Fruit fly (Drosophila melanogaster) whole organism, embryonic: ENCODE data around the gene Rgl.
A peak's percentile ranks its signal among the peaks of the same experiment; 100 is the strongest.

Source experiments
- ATbp ChIP-seq: fragments of 200-800 bp; sonication (Bioruptor generic); optimal IDR thresholded peaks from 2 replicates; lab custom pipeline; 2017; ENCODE audit warnings: missing biosample characterization, mild to moderate bottlenecking, missing genetic modification characterization, missing genetic modification reagents
- Awh ChIP-seq: fragments of 200-800 bp; sonication (Bioruptor generic); IDR thresholded peaks from 2 replicates; pipeline ENCODE4, ENCODE4 v1.3.6; 2022; ENCODE audit warnings: missing biosample characterization, missing genetic modification characterization
- CG10431 ChIP-seq: fragments of 200-800 bp; sonication (Bioruptor generic); optimal IDR thresholded peaks from 3 replicates; lab custom pipeline; 2018; ENCODE audit warnings: missing biosample characterization, mild to moderate bottlenecking, missing genetic modification characterization
- CG11093 ChIP-seq: fragments of 200-800 bp; sonication (Bioruptor generic); IDR thresholded peaks from 3 replicates; pipeline ENCODE4 v1.3.6; 2022; ENCODE audit warnings: missing biosample characterization, missing genetic modification characterization
- CG11504 ChIP-seq: fragments of 200-800 bp; sonication (Bioruptor generic); optimal IDR thresholded peaks from 3 replicates; lab custom pipeline; 2019; ENCODE audit warnings: missing biosample characterization, mild to moderate bottlenecking, missing genetic modification characterization, moderate library complexity
- CG13123 ChIP-seq: fragments of 200-800 bp; sonication (Bioruptor generic); optimal IDR thresholded peaks from 2 replicates; lab custom pipeline; 2016; ENCODE audit warnings: missing biosample characterization, missing genetic modification characterization
- CG14014 ChIP-seq: fragments of 200-800 bp; sonication (Bioruptor generic); IDR thresholded peaks from 2 replicates; pipeline ENCODE4 v1.3.6; 2022; ENCODE audit warnings: missing biosample characterization, missing genetic modification characterization
- CG14710 ChIP-seq: fragments of 200-800 bp; sonication (Bioruptor generic); optimal IDR thresholded peaks from 3 replicates; lab custom pipeline; 2019; ENCODE audit warnings: missing biosample characterization, mild to moderate bottlenecking, missing genetic modification characterization, moderate library complexity
- CG15601 ChIP-seq: fragments of 200-800 bp; sonication (Bioruptor generic); optimal IDR thresholded peaks from 3 replicates; lab custom pipeline; 2019; ENCODE audit warnings: missing biosample characterization, mild to moderate bottlenecking, missing genetic modification characterization, moderate library complexity
- CG15696 ChIP-seq: fragments of 200-800 bp; sonication (Bioruptor generic); optimal IDR thresholded peaks from 2 replicates; lab custom pipeline; 2019; ENCODE audit warnings: missing biosample characterization, mild to moderate bottlenecking, missing genetic modification characterization, moderate library complexity
- CG16779 ChIP-seq: fragments of 200-800 bp; sonication (Bioruptor generic); IDR thresholded peaks from 2 replicates; pipeline ENCODE4 v1.3.6; 2022; ENCODE audit warnings: missing biosample characterization, missing genetic modification characterization
- CG2129 ChIP-seq: fragments of 200-800 bp; sonication (Bioruptor generic); IDR thresholded peaks from 2 replicates; pipeline ENCODE4 v1.3.6; 2022; ENCODE audit warnings: missing biosample characterization, missing genetic modification characterization; ENCODE audit not compliant: partially characterized antibody
- CG31441 ChIP-seq: fragments of 200-800 bp; sonication (Bioruptor generic); IDR thresholded peaks from 2 replicates; pipeline ENCODE4 v1.3.6; 2022; ENCODE audit warnings: missing biosample characterization, missing genetic modification characterization
- CG33213 ChIP-seq: fragments of 200-800 bp; sonication (Bioruptor generic); optimal IDR thresholded peaks from 3 replicates; lab custom pipeline; 2016; ENCODE audit warnings: missing biosample characterization, missing genetic modification characterization
- CG3726 ChIP-seq: fragments of 200-800 bp; sonication (Bioruptor generic); IDR thresholded peaks from 3 replicates; pipeline ENCODE4, ENCODE4 v1.3.6; 2022; ENCODE audit warnings: missing biosample characterization, missing genetic modification characterization
- CG4404 ChIP-seq: fragments of 200-800 bp; sonication (Bioruptor generic); IDR thresholded peaks from 2 replicates; pipeline ENCODE4 v1.3.6; 2022; ENCODE audit warnings: missing biosample characterization, missing genetic modification characterization
- CG4854 ChIP-seq: fragments of 200-800 bp; sonication (Bioruptor generic); optimal IDR thresholded peaks from 2 replicates; lab custom pipeline; 2016; ENCODE audit warnings: missing biosample characterization, missing genetic modification characterization, inconsistent platforms
- CG5180 ChIP-seq: fragments of 200-800 bp; sonication (Bioruptor generic); optimal IDR thresholded peaks from 3 replicates; lab custom pipeline; 2017; ENCODE audit warnings: missing biosample characterization, missing genetic modification characterization, mild to moderate bottlenecking, moderate library complexity, missing genetic modification reagents
- CG6689 ChIP-seq: fragments of 200-800 bp; sonication (Bioruptor generic); IDR thresholded peaks from 2 replicates; pipeline ENCODE4 v1.3.6; 2022; ENCODE audit warnings: missing biosample characterization, missing genetic modification characterization
- CG6813 ChIP-seq: fragments of 200-800 bp; sonication (Bioruptor generic); optimal IDR thresholded peaks from 2 replicates; lab custom pipeline; 2017; ENCODE audit warnings: missing biosample characterization, missing genetic modification characterization, mild to moderate bottlenecking, moderate library complexity, missing genetic modification reagents
- CG7556 ChIP-seq: fragments of 200-800 bp; sonication (Bioruptor generic); optimal IDR thresholded peaks from 2 replicates; lab custom pipeline; 2017; ENCODE audit warnings: missing biosample characterization, mild to moderate bottlenecking, missing genetic modification characterization
- CG8478 ChIP-seq: fragments of >200 bp; optimal IDR thresholded peaks from 2 replicates; lab custom pipeline; 2018
- CG9727 ChIP-seq: fragments of 200-800 bp; sonication (Bioruptor generic); optimal IDR thresholded peaks from 3 replicates; lab custom pipeline; 2017; ENCODE audit warnings: missing biosample characterization, mild to moderate bottlenecking, missing genetic modification characterization
- Chrac-16 ChIP-seq: fragments of 200-800 bp; sonication (Bioruptor generic); optimal IDR thresholded peaks from 3 replicates; lab custom pipeline; 2016; ENCODE audit warnings: missing biosample characterization, missing genetic modification characterization
- CrebB ChIP-seq: fragments of 200-800 bp; sonication (Bioruptor generic); optimal IDR thresholded peaks from 3 replicates; lab custom pipeline; 2018; ENCODE audit warnings: missing biosample characterization, mild to moderate bottlenecking, missing genetic modification characterization
- Dp ChIP-seq: fragments of 200-800 bp; sonication (Bioruptor generic); optimal IDR thresholded peaks from 2 replicates; lab custom pipeline; 2018; ENCODE audit warnings: missing biosample characterization, mild to moderate bottlenecking, missing genetic modification characterization, moderate library complexity
- E2f2 ChIP-seq: fragments of 200-800 bp; sonication (Bioruptor generic); IDR thresholded peaks from 2 replicates; pipeline ENCODE4 v1.3.6; 2022; ENCODE audit warnings: missing biosample characterization, missing genetic modification characterization
- Fer2 ChIP-seq: fragments of 200-800 bp; sonication (Bioruptor generic); optimal IDR thresholded peaks from 2 replicates; lab custom pipeline; 2018; ENCODE audit warnings: missing biosample characterization, mild to moderate bottlenecking, missing genetic modification characterization, moderate library complexity
- Jarid2 ChIP-seq: fragments of 200-800 bp; sonication (Bioruptor generic); optimal IDR thresholded peaks from 3 replicates; lab custom pipeline; 2017; ENCODE audit warnings: mild to moderate bottlenecking, missing biosample characterization, missing genetic modification reagents, missing genetic modification characterization
- NFAT ChIP-seq: fragments of 200-800 bp; sonication (Bioruptor generic); IDR thresholded peaks from 2 replicates; pipeline ENCODE4 v1.3.6; 2022; ENCODE audit warnings: missing biosample characterization, missing genetic modification characterization
- Sry-δ ChIP-seq: fragments of 200-800 bp; sonication (Bioruptor generic); optimal IDR thresholded peaks from 2 replicates; lab custom pipeline; 2016; ENCODE audit warnings: missing biosample characterization, missing genetic modification characterization
- cato ChIP-seq: fragments of 200-800 bp; sonication (Bioruptor generic); optimal IDR thresholded peaks from 2 replicates; lab custom pipeline; 2016; ENCODE audit warnings: missing biosample characterization, missing genetic modification characterization, borderline replicate concordance
- chinmo ChIP-seq: fragments of 200-800 bp; sonication (Bioruptor generic); IDR thresholded peaks from 4 replicates; pipeline ENCODE4 v1.3.6; 2022; ENCODE audit warnings: missing biosample characterization, missing genetic modification characterization; ENCODE audit not compliant: partially characterized antibody
- dan ChIP-seq: fragments of 200-800 bp; sonication (Bioruptor generic); IDR thresholded peaks from 2 replicates; pipeline ENCODE4 v1.3.6; 2022; ENCODE audit warnings: missing biosample characterization, missing genetic modification characterization
- dysf ChIP-seq: fragments of 200-800 bp; sonication (Bioruptor generic); IDR thresholded peaks from 3 replicates; pipeline ENCODE4 v1.3.6; 2022; ENCODE audit warnings: missing biosample characterization, missing genetic modification characterization
- eve ChIP-seq, 2 experiments: fragments of >200 bp; optimal IDR thresholded peaks; 2 replicates each; lab custom pipeline; 2017; ENCODE audit warnings: missing biosample characterization in 2 of 2, missing genetic modification characterization in 2 of 2
- fd96Cb ChIP-seq: fragments of 200-800 bp; sonication (Bioruptor generic); optimal IDR thresholded peaks from 2 replicates; lab custom pipeline; 2018; ENCODE audit warnings: missing biosample characterization, mild to moderate bottlenecking, missing genetic modification characterization, moderate library complexity
- h ChIP-seq: fragments of >200 bp; optimal IDR thresholded peaks from 2 replicates; lab custom pipeline; 2017
- ham ChIP-seq: fragments of 200-800 bp; sonication (Bioruptor generic); IDR thresholded peaks from 2 replicates; pipeline ENCODE4 v1.3.6; 2022; ENCODE audit warnings: missing biosample characterization, missing genetic modification characterization
- her ChIP-seq: fragments of 200-800 bp; sonication (Bioruptor generic); optimal IDR thresholded peaks from 2 replicates; lab custom pipeline; 2016; ENCODE audit warnings: missing biosample characterization, missing genetic modification characterization
- oc ChIP-seq: fragments of 200-800 bp; sonication (Bioruptor generic); optimal IDR thresholded peaks from 2 replicates; lab custom pipeline; 2018; ENCODE audit warnings: missing biosample characterization, mild to moderate bottlenecking, missing genetic modification characterization, moderate library complexity
- otp ChIP-seq: fragments of 200-800 bp; sonication (Bioruptor generic); IDR thresholded peaks from 3 replicates; pipeline ENCODE4, ENCODE4 v1.3.6; 2022; ENCODE audit warnings: missing biosample characterization, missing genetic modification characterization
- pho ChIP-seq: fragments of 200-800 bp; sonication (Bioruptor generic); optimal IDR thresholded peaks from 2 replicates; lab custom pipeline; 2016; ENCODE audit warnings: missing biosample characterization, missing genetic modification characterization
- sd ChIP-seq: fragments of 200-800 bp; sonication (Bioruptor generic); optimal IDR thresholded peaks from 3 replicates; lab custom pipeline; 2018; ENCODE audit warnings: missing biosample characterization, mild to moderate bottlenecking, missing genetic modification characterization, moderate library complexity
- shn ChIP-seq: fragments of 200-800 bp; sonication (Bioruptor generic); optimal IDR thresholded peaks from 3 replicates; lab custom pipeline; 2016; ENCODE audit warnings: missing biosample characterization, missing genetic modification characterization
- sug ChIP-seq: fragments of 200-800 bp; optimal IDR thresholded peaks from 2 replicates; lab custom pipeline; 2019; ENCODE audit warnings: missing biosample characterization, mild to moderate bottlenecking, missing genetic modification characterization, moderate library complexity
- tap ChIP-seq: fragments of 200-800 bp; optimal IDR thresholded peaks from 3 replicates; lab custom pipeline; 2019; ENCODE audit warnings: missing biosample characterization, mild to moderate bottlenecking, missing genetic modification characterization, moderate library complexity
- tio ChIP-seq: fragments of 200-800 bp; sonication (Bioruptor generic); optimal IDR thresholded peaks from 2 replicates; lab custom pipeline; 2017; ENCODE audit warnings: missing biosample characterization, missing genetic modification characterization, inconsistent platforms
- trem ChIP-seq: fragments of 200-800 bp; optimal IDR thresholded peaks from 3 replicates; lab custom pipeline; 2019; ENCODE audit warnings: missing biosample characterization, mild to moderate bottlenecking, missing genetic modification characterization, moderate library complexity
- trh ChIP-seq: fragments of 200-800 bp; sonication (Bioruptor generic); optimal IDR thresholded peaks from 2 replicates; lab custom pipeline; 2016; ENCODE audit warnings: missing biosample characterization, missing genetic modification characterization
- unc-4 ChIP-seq: fragments of 200-800 bp; sonication (Bioruptor generic); IDR thresholded peaks from 2 replicates; pipeline ENCODE4 v1.3.6; 2022; ENCODE audit warnings: missing biosample characterization, missing genetic modification characterization; ENCODE audit not compliant: partially characterized antibody
- zf30C ChIP-seq: fragments of 200-800 bp; sonication (Bioruptor generic); optimal IDR thresholded peaks from 3 replicates; lab custom pipeline; 2018; ENCODE audit warnings: missing biosample characterization, mild to moderate bottlenecking, missing genetic modification characterization

Gene Rgl

dm6 chr3L:13878729-13879128 lies 46.4 kb downstream of the Rgl start, which contains the start of gene CG13737 (continued):
- TF ChIP-seq CG14710 (tag; lab: Kevin White, UChicago) (no peak), tap (tag; lab: Kevin White, UChicago) (no peak), Sry-δ (no peak), CG14014 (GFP tag; lab: Robert Waterston, UW) (peak; percentile 9; the same call in 1 of the 2 replicates), sd (no peak), CG11504 (tag; lab: Kevin White, UChicago) (peak; percentile 70), CG2129 (no peak), Jarid2 (GFP tag; lab: Kevin White, UChicago) (peak; percentile 38), eve (GFP tag; optimal IDR thresholded peaks at IDR 0.05; lab: Kevin White, UChicago) (no peak), Dp (GFP tag; lab: Kevin White, UChicago) (no peak), CG4854 (GFP tag; lab: Kevin White, UChicago) (no peak), dysf (GFP tag; lab: Robert Waterston, UW) (0 out of 3 replicates have a peak, but pooled peaks have one; percentile 11), CG6813 (GFP tag; lab: Kevin White, UChicago) (no peak), CG5180 (peak; percentile 6), trem (tag; lab: Kevin White, UChicago) (no peak), cato (no peak), CG4404 (no peak)
- TF ChIP-seq, all 482 proteins: peak for 14

DNA sequence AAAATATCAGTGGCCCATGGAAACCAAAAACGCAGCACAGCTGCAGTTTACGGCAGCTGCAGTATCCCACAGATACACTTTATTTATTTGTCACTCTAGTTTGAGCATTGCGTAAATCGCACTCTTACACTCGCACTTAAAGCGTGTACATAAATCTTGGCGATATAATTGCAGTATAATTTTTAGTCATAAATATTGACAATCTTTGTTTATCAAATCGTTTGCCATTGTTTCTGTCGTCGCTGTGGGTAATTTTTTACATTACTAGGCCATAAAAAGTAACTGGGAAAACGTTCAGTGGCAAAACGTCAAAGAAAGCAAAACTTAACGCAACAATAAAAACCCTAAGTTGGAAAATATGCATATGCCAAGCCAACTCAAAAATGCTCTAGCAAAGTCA lies 47.2 kb downstream of the Rgl start:
- TF ChIP-seq CG33213 (no peak), NFAT (no peak), dan (GFP tag; lab: Robert Waterston, UW) (no peak), Chrac-16 (GFP tag; lab: Kevin White, UChicago) (no peak), E2f2 (GFP tag; lab: Robert Waterston, UW) (no peak), oc (tag; lab: Kevin White, UChicago) (no peak), ATbp (GFP tag; lab: Kevin White, UChicago) (no peak), CG8478 (lab: Kevin White, UChicago) (no peak), CG10431 (no peak), CG6689 (GFP tag; lab: Robert Waterston, UW) (no peak), chinmo (0 out of 4 replicates have a peak, but pooled peaks have one; percentile 24), Awh (0 out of 2 replicates have a peak, but pooled peaks have one; percentile 11), CG31441 (GFP tag; lab: Robert Waterston, UW) (no peak), CG3726 (no peak), ham (GFP tag; lab: Robert Waterston, UW) (no peak), pho (GFP tag; lab: Kevin White, UChicago) (no peak), h (no peak), CG13123 (GFP tag; lab: Kevin White, UChicago) (no peak), CG15601 (tag; lab: Kevin White, UChicago) (no peak), shn (GFP tag; lab: Kevin White, UChicago) (no peak), Fer2 (tag; lab: Kevin White, UChicago) (no peak), CG7556 (GFP tag; lab: Kevin White, UChicago) (no peak), zf30C (GFP tag; lab: Kevin White, UChicago) (no peak), unc-4 (GFP tag; lab: Robert Waterston, UW) (no peak), CG4854 (GFP tag; lab: Kevin White, UChicago) (no peak), CG11093 (GFP tag; lab: Robert Waterston, UW) (no peak), sug (no peak), otp (GFP tag; lab: Robert Waterston, UW) (no peak), her (GFP tag; lab: Kevin White, UChicago) (no peak), CG15696 (tag; lab: Kevin White, UChicago) (no peak), CG16779 (GFP tag; lab: Robert Waterston, UW) (no peak), fd96Cb (peak; percentile 20), CG9727 (GFP tag; lab: Kevin White, UChicago) (no peak), CrebB (tag; lab: Kevin White, UChicago) (no peak), tio (GFP tag; lab: Kevin White, UChicago) (no peak), trh (no peak)
